Worm (Caenorhabditis elegans) whole organism, L4/young adult: Measurements from ENCODE around the gene chpf-2.

Source experiments
- W03F9.2 ChIP-seq: fragments of 150-350 bp; optimal IDR thresholded peaks from 2 replicates; lab custom pipeline; 2014; ENCODE audit warnings: missing biosample characterization, missing genetic modification characterization
- dao-5 ChIP-seq: sonication (generic microtip); optimal IDR thresholded peaks from 2 replicates; lab custom pipeline; 2016; ENCODE audit warnings: missing genotype, missing genetic modification characterization, moderate library complexity, missing compliant biosample characterization
- him-1 ChIP-seq: sonication (generic microtip); optimal IDR thresholded peaks from 2 replicates; lab custom pipeline; 2016; ENCODE audit warnings: missing genotype, missing genetic modification reagents, missing genetic modification characterization, missing compliant biosample characterization

DNA sequence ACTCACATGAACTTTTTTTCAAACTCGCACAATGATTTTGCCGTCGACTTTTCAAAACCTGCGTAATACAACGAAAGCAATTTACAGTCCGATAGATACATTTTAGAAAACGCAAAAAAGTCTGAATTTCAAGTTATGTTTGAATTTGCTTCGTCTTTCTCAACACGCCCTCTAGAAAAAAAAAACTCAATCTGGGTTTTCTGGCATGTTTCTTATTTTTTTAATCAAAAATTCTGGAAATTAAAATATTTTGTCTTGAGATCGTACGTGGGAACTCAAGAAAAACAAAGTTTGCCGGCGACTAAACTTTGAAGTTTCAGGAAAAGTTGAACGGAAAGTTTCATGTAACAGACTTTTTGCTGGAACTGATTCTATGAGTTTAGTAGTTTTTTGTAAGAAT, 45.4 kb downstream of the chpf-2 start, which contains the start of gene srw-115:
- TF ChIP-seq dao-5 (no peak), W03F9.2 (tag; lab: Kevin White, UChicago) (no peak), him-1 (no peak)
